Worm (Caenorhabditis elegans) whole organism, mixed stage, embryonic: ENCODE measurements around the gene lpl-1.

Experiments
- M03D4.4 ChIP-seq: sonication (generic microtip); optimal IDR thresholded peaks from 2 replicates; lab custom pipeline; 2017; ENCODE audit warnings: mild to moderate bottlenecking, missing genetic modification characterization, missing compliant biosample characterization
- blmp-1 ChIP-seq: fragments of 150-350 bp; optimal IDR thresholded peaks from 2 replicates; lab custom pipeline; 2014; ENCODE audit warnings: missing biosample characterization, missing genetic modification characterization
- ceh-39 ChIP-seq: fragments of 150-350 bp; optimal IDR thresholded peaks from 2 replicates; lab custom pipeline; 2014; ENCODE audit warnings: missing biosample characterization, missing genetic modification characterization
- ceh-43 ChIP-seq: fragments of 200-800 bp; sonication (Bioruptor generic); optimal IDR thresholded peaks from 2 replicates; lab custom pipeline; 2018; ENCODE audit warnings: mild to moderate bottlenecking, missing genetic modification characterization, moderate library complexity, missing compliant biosample characterization
- ceh-83 ChIP-seq: fragments of 200-800 bp; sonication (Bioruptor generic); optimal IDR thresholded peaks from 2 replicates; lab custom pipeline; 2018; ENCODE audit warnings: mild to moderate bottlenecking, missing genetic modification characterization, missing compliant biosample characterization
- ces-1 ChIP-seq: fragments of 150-350 bp; optimal IDR thresholded peaks from 2 replicates; lab custom pipeline; 2014; ENCODE audit warnings: missing biosample characterization, missing genetic modification reagents, missing genetic modification characterization
- cnd-1 ChIP-seq: fragments of 200-800 bp; sonication (Bioruptor generic); optimal IDR thresholded peaks from 2 replicates; lab custom pipeline; 2018; ENCODE audit warnings: mild to moderate bottlenecking, missing genetic modification characterization, missing compliant biosample characterization
- drap-1 ChIP-seq: fragments of 200-800 bp; sonication (Bioruptor generic); optimal IDR thresholded peaks from 3 replicates; lab custom pipeline; 2018; ENCODE audit warnings: mild to moderate bottlenecking, missing genetic modification characterization, missing compliant biosample characterization
- elt-1 ChIP-seq: sonication (generic microtip); optimal IDR thresholded peaks from 2 replicates; lab custom pipeline; 2017; ENCODE audit warnings: missing genetic modification characterization, mild to moderate bottlenecking, missing compliant biosample characterization, antibody characterized with exemption, moderate library complexity, borderline replicate concordance; ENCODE audit not compliant: insufficient read depth
- ham-2 ChIP-seq: fragments of 200-800 bp; sonication (Bioruptor generic); optimal IDR thresholded peaks from 2 replicates; lab custom pipeline; 2018; ENCODE audit warnings: mild to moderate bottlenecking, missing genetic modification characterization, missing compliant biosample characterization
- hlh-1 ChIP-seq: fragments of 150-350 bp; optimal IDR thresholded peaks from 2 replicates; lab custom pipeline; 2014; ENCODE audit warnings: missing biosample characterization, missing genetic modification reagents, missing genetic modification characterization
- lin-13 ChIP-seq: fragments of 150-350 bp; optimal IDR thresholded peaks from 2 replicates; lab custom pipeline; 2014; ENCODE audit warnings: missing biosample characterization, missing genetic modification characterization
- lin-32 ChIP-seq: fragments of 200-800 bp; sonication (Bioruptor generic); optimal IDR thresholded peaks from 2 replicates; lab custom pipeline; 2018; ENCODE audit warnings: mild to moderate bottlenecking, missing genetic modification characterization, missing compliant biosample characterization
- lsy-2 ChIP-seq: fragments of 150-350 bp; optimal IDR thresholded peaks from 2 replicates; lab custom pipeline; 2014; ENCODE audit warnings: missing biosample characterization, missing genetic modification characterization
- mab-5 ChIP-seq: fragments of 150-350 bp; optimal IDR thresholded peaks from 2 replicates; lab custom pipeline; 2014; ENCODE audit warnings: missing biosample characterization, missing genetic modification characterization
- mep-1 ChIP-seq: fragments of 150-350 bp; optimal IDR thresholded peaks from 2 replicates; lab custom pipeline; 2017; ENCODE audit warnings: missing biosample characterization, missing genetic modification reagents, missing genetic modification characterization, inconsistent platforms
- nhr-12 ChIP-seq: fragments of 150-350 bp; optimal IDR thresholded peaks from 2 replicates; lab custom pipeline; 2014; ENCODE audit warnings: missing biosample characterization, missing genetic modification characterization
- nhr-2 ChIP-seq: fragments of 150-350 bp; optimal IDR thresholded peaks from 2 replicates; lab custom pipeline; 2014; ENCODE audit warnings: missing biosample characterization, missing genetic modification characterization
- nhr-28 ChIP-seq: fragments of 150-350 bp; optimal IDR thresholded peaks from 2 replicates; lab custom pipeline; 2014; ENCODE audit warnings: missing biosample characterization, missing genetic modification characterization
- nhr-76 ChIP-seq: sonication (generic microtip); optimal IDR thresholded peaks from 2 replicates; lab custom pipeline; 2017; ENCODE audit warnings: missing biosample characterization, missing genetic modification characterization
- pha-4 ChIP-seq: fragments of 150-350 bp; optimal IDR thresholded peaks from 2 replicates; lab custom pipeline; 2018; ENCODE audit warnings: missing biosample characterization, missing genetic modification reagents, missing genetic modification characterization
- sem-2 ChIP-seq: fragments of 200-800 bp; sonication (Bioruptor generic); optimal IDR thresholded peaks from 2 replicates; lab custom pipeline; 2018; ENCODE audit warnings: mild to moderate bottlenecking, missing genetic modification characterization, missing compliant biosample characterization
- snpc-4 ChIP-seq: fragments of 150-350 bp; optimal IDR thresholded peaks from 2 replicates; lab custom pipeline; 2014; ENCODE audit warnings: missing biosample characterization, missing genetic modification characterization
- sptf-1 ChIP-seq: sonication (generic microtip); optimal IDR thresholded peaks from 2 replicates; lab custom pipeline; 2017; ENCODE audit warnings: mild to moderate bottlenecking, missing genetic modification characterization, moderate library complexity, missing compliant biosample characterization
- tbx-8 ChIP-seq: fragments of 200-800 bp; sonication (Bioruptor generic); optimal IDR thresholded peaks from 2 replicates; lab custom pipeline; 2018; ENCODE audit warnings: mild to moderate bottlenecking, missing genetic modification characterization, moderate library complexity, missing compliant biosample characterization
- unc-120 ChIP-seq: sonication (generic microtip); optimal IDR thresholded peaks from 2 replicates; lab custom pipeline; 2017; ENCODE audit warnings: missing genetic modification characterization, missing compliant biosample characterization; ENCODE audit not compliant: poor library complexity, severe bottlenecking
- unc-39 ChIP-seq: fragments of 150-350 bp; optimal IDR thresholded peaks from 2 replicates; lab custom pipeline; 2014; ENCODE audit warnings: missing biosample characterization, missing genetic modification characterization
- unc-62 ChIP-seq: fragments of 150-350 bp; optimal IDR thresholded peaks from 2 replicates; lab custom pipeline; 2014; ENCODE audit warnings: missing biosample characterization, missing genetic modification reagents, missing genetic modification characterization
- zip-8 ChIP-seq: fragments of 150-350 bp; optimal IDR thresholded peaks from 2 replicates; lab custom pipeline; 2014; ENCODE audit warnings: missing biosample characterization, missing genetic modification characterization
- ztf-11 ChIP-seq: fragments of 150-350 bp; optimal IDR thresholded peaks from 2 replicates; lab custom pipeline; 2014; ENCODE audit warnings: missing biosample characterization, missing genetic modification characterization

lpl-1 gene

ce11 chrIV:9096160-9096879 is 2.5 kb upstream of the lpl-1 start, which contains the start of the genes znf-706 and cpna-3:
Gene znf-706, minus strand, starts transcription at chrIV:9096231.
Gene cpna-3, plus strand, starts transcription at chrIV:9096842.
- TF ChIP-seq sem-2 (GFP tag; lab: Kevin White, UChicago): no peak
- TF ChIP-seq ces-1 (GFP tag; lab: Kevin White, UChicago): peak; percentile 7
- no peak for TF ChIP-seq sptf-1
- TF ChIP-seq hlh-1 (tag; lab: Kevin White, UChicago): peak; percentile 3
- no peak for TF ChIP-seq lin-13 (tag; lab: Kevin White, UChicago)
- peak; percentile 4 for TF ChIP-seq unc-120 (tag; lab: Kevin White, UChicago)

ce11 chrIV:9095553-9095952 is 1.7 kb upstream of the lpl-1 start, which contains the start of gene icln-1:
Gene icln-1, minus strand, starts transcription at chrIV:9095653.
- no peak for TF ChIP-seq snpc-4 (tag; lab: Kevin White, UChicago)
- no peak for TF ChIP-seq zip-8
- TF ChIP-seq lsy-2 (tag; lab: Kevin White, UChicago): no peak
- TF ChIP-seq mep-1 (tag; lab: Kevin White, UChicago): no peak
- TF ChIP-seq blmp-1 (tag; lab: Kevin White, UChicago): no peak
- TF ChIP-seq tbx-8 (GFP tag; lab: Kevin White, UChicago): no peak
- no peak for TF ChIP-seq sem-2 (GFP tag; lab: Kevin White, UChicago)
- TF ChIP-seq elt-1 (tag; lab: Kevin White, UChicago): no peak
- TF ChIP-seq drap-1: no peak
- TF ChIP-seq ztf-11 (tag; lab: Kevin White, UChicago): no peak
- TF ChIP-seq lin-32 (GFP tag; lab: Kevin White, UChicago): no peak
- no peak for TF ChIP-seq ceh-83 (GFP tag; lab: Kevin White, UChicago)
- no peak for TF ChIP-seq pha-4 (tag; lab: Kevin White, UChicago)
- TF ChIP-seq, all 35 proteins: peak for 0

ce11 chrIV:9094356-9094755 is 524 bp upstream of the lpl-1 start, which contains the start of gene mrpl-42:
Gene mrpl-42, minus strand, starts transcription at chrIV:9094456.
- TF ChIP-seq M03D4.4: no peak
- TF ChIP-seq tbx-8 (GFP tag; lab: Kevin White, UChicago): no peak
- no peak for TF ChIP-seq snpc-4 (tag; lab: Kevin White, UChicago)
- TF ChIP-seq nhr-12 (tag; lab: Kevin White, UChicago): no peak
- TF ChIP-seq nhr-76 (tag; lab: Kevin White, UChicago): no peak
- TF ChIP-seq ceh-43 (GFP tag; lab: Kevin White, UChicago): no peak
- no peak for TF ChIP-seq unc-39 (tag; lab: Kevin White, UChicago)
- no peak for TF ChIP-seq unc-62
- no peak for TF ChIP-seq nhr-2 (tag; lab: Kevin White, UChicago)
- no peak for TF ChIP-seq sptf-1
- TF ChIP-seq ceh-39 (tag; lab: Kevin White, UChicago): no peak
- no peak for TF ChIP-seq cnd-1
- no peak for TF ChIP-seq ham-2
- no peak for TF ChIP-seq mab-5 (tag; lab: Kevin White, UChicago)
- TF ChIP-seq lin-13 (tag; lab: Kevin White, UChicago): no peak

ce11 chrIV:9092011-9092410 is 1.8 kb downstream of the lpl-1 start:
- TF ChIP-seq ces-1 (GFP tag; lab: Kevin White, UChicago) (peak; percentile 95), pha-4 (tag; lab: Kevin White, UChicago) (no peak), nhr-28 (tag; lab: Kevin White, UChicago) (no peak)
- TF ChIP-seq, all 35 proteins: peak for 1

- TF ChIP-seq nhr-76 (tag; lab: Kevin White, UChicago) (no peak), cnd-1 (no peak), ceh-83 (GFP tag; lab: Kevin White, UChicago) (no peak), nhr-2 (tag; lab: Kevin White, UChicago) (no peak), drap-1 (no peak), zip-8 (no peak), mab-5 (tag; lab: Kevin White, UChicago) (no peak), elt-1 (tag; lab: Kevin White, UChicago) (no peak), hlh-1 (tag; lab: Kevin White, UChicago) (no peak), ceh-39 (tag; lab: Kevin White, UChicago) (no peak), ztf-11 (tag; lab: Kevin White, UChicago) (no peak), sptf-1 (no peak), ham-2 (no peak), mep-1 (tag; lab: Kevin White, UChicago) (no peak), lin-32 (GFP tag; lab: Kevin White, UChicago) (no peak), lsy-2 (tag; lab: Kevin White, UChicago) (no peak), blmp-1 (tag; lab: Kevin White, UChicago) (no peak)
Measured at ce11 chrIV:9090538-9091195, 3.2 kb downstream of the lpl-1 start.
